Fruit fly (Drosophila melanogaster) whole organism, prepupa: ENCODE data around the gene CG2003.

Experiments used
- Blimp-1 ChIP-seq: fragments of 200-800 bp; sonication (Bioruptor generic); optimal IDR thresholded peaks from 3 replicates; lab custom pipeline; 2017; ENCODE audit warnings: missing biosample characterization, missing genetic modification characterization, mild to moderate bottlenecking, moderate library complexity, missing genetic modification reagents
- CG10631 ChIP-seq: fragments of 200-800 bp; sonication (Bioruptor generic); optimal IDR thresholded peaks from 2 replicates; lab custom pipeline; 2016; ENCODE audit warnings: missing biosample characterization, missing genetic modification characterization
- CG10669 ChIP-seq: fragments of 200-800 bp; sonication (Bioruptor generic); optimal IDR thresholded peaks from 3 replicates; lab custom pipeline; 2018; ENCODE audit warnings: missing biosample characterization, mild to moderate bottlenecking, missing genetic modification characterization, moderate library complexity
- CG11294 ChIP-seq: fragments of 200-800 bp; sonication (Bioruptor generic); IDR thresholded peaks from 2 replicates; pipeline ENCODE4 v1.3.6; 2022; ENCODE audit warnings: missing biosample characterization, missing genetic modification characterization
- CG11762 ChIP-seq: fragments of 200-800 bp; sonication (Bioruptor generic); optimal IDR thresholded peaks from 3 replicates; lab custom pipeline; 2016; ENCODE audit warnings: missing biosample characterization, missing genetic modification characterization; ENCODE audit not compliant: insufficient read depth
- CG11902 ChIP-seq: fragments of 200-800 bp; sonication (Bioruptor generic); optimal IDR thresholded peaks from 3 replicates; lab custom pipeline; 2016; ENCODE audit warnings: missing biosample characterization, missing genetic modification characterization
- CG15336 ChIP-seq: fragments of 200-800 bp; sonication (Bioruptor generic); IDR thresholded peaks from 2 replicates; pipeline ENCODE4 v1.3.6; 2022; ENCODE audit warnings: missing biosample characterization, missing genetic modification characterization
- CG1621 ChIP-seq: fragments of 200-800 bp; sonication (Bioruptor generic); optimal IDR thresholded peaks from 3 replicates; lab custom pipeline; 2018; ENCODE audit warnings: missing biosample characterization, mild to moderate bottlenecking, missing genetic modification characterization
- CG16779 ChIP-seq: fragments of 200-800 bp; sonication (Bioruptor generic); optimal IDR thresholded peaks from 3 replicates; lab custom pipeline; 2017; ENCODE audit warnings: missing biosample characterization, mild to moderate bottlenecking, missing genetic modification characterization
- CG3032 ChIP-seq: fragments of 200-800 bp; optimal IDR thresholded peaks from 2 replicates; lab custom pipeline; 2019; ENCODE audit warnings: missing biosample characterization, mild to moderate bottlenecking, missing genetic modification characterization, moderate library complexity
- CG31627 ChIP-seq: fragments of 200-800 bp; sonication (Bioruptor generic); optimal IDR thresholded peaks from 3 replicates; lab custom pipeline; 2016; ENCODE audit warnings: missing biosample characterization, missing genetic modification characterization
- CG32006 ChIP-seq: fragments of 200-800 bp; sonication (Bioruptor generic); optimal IDR thresholded peaks from 3 replicates; lab custom pipeline; 2017; ENCODE audit warnings: missing biosample characterization, mild to moderate bottlenecking, missing genetic modification characterization
- CG34406 ChIP-seq: fragments of 200-800 bp; sonication (Bioruptor generic); optimal IDR thresholded peaks from 3 replicates; lab custom pipeline; 2016; ENCODE audit warnings: missing biosample characterization, missing genetic modification characterization
- CG3919 ChIP-seq: fragments of 200-800 bp; sonication (Bioruptor generic); optimal IDR thresholded peaks from 3 replicates; lab custom pipeline; 2016; ENCODE audit warnings: missing biosample characterization, missing genetic modification characterization
- CG4318 ChIP-seq: fragments of 200-800 bp; sonication (Bioruptor generic); optimal IDR thresholded peaks from 3 replicates; lab custom pipeline; 2017; ENCODE audit warnings: missing biosample characterization, mild to moderate bottlenecking, missing genetic modification characterization
- CG6163 ChIP-seq: fragments of 200-800 bp; sonication (Bioruptor generic); IDR thresholded peaks from 3 replicates; pipeline ENCODE4 v1.3.6; 2022; ENCODE audit warnings: missing biosample characterization, missing genetic modification characterization
- CG6276 ChIP-seq: fragments of 200-800 bp; sonication (Bioruptor generic); optimal IDR thresholded peaks from 2 replicates; lab custom pipeline; 2017; ENCODE audit warnings: missing biosample characterization, mild to moderate bottlenecking, missing genetic modification characterization
- CG6792 ChIP-seq: fragments of 200-800 bp; sonication (Bioruptor generic); optimal IDR thresholded peaks from 3 replicates; lab custom pipeline; 2016; ENCODE audit warnings: missing biosample characterization, missing genetic modification characterization
- CG6808 ChIP-seq: fragments of 200-800 bp; sonication (Bioruptor generic); optimal IDR thresholded peaks from 3 replicates; lab custom pipeline; 2017; ENCODE audit warnings: missing biosample characterization, missing genetic modification characterization, mild to moderate bottlenecking, moderate library complexity, missing genetic modification reagents
- CG8119 ChIP-seq: fragments of 200-800 bp; sonication (Bioruptor generic); IDR thresholded peaks from 3 replicates; pipeline ENCODE4 v1.3.6; 2022; ENCODE audit warnings: missing biosample characterization, missing genetic modification characterization
- CG8319 ChIP-seq: fragments of 200-800 bp; sonication (Bioruptor generic); optimal IDR thresholded peaks from 3 replicates; lab custom pipeline; 2016; ENCODE audit warnings: missing biosample characterization, missing genetic modification characterization
- CG8632 ChIP-seq: fragments of 200-800 bp; sonication (Bioruptor generic); optimal IDR thresholded peaks from 3 replicates; lab custom pipeline; 2016; ENCODE audit warnings: missing biosample characterization, missing genetic modification characterization
- Eip75B ChIP-seq: fragments of 200-800 bp; sonication (Bioruptor generic); optimal IDR thresholded peaks from 3 replicates; lab custom pipeline; 2016; ENCODE audit warnings: missing biosample characterization, missing genetic modification characterization
- Eip78C ChIP-seq: fragments of 200-800 bp; sonication (Bioruptor generic); peaks from one replicate; lab custom pipeline; 2016; ENCODE audit warnings: missing biosample characterization, missing genetic modification characterization
- Eip93F ChIP-seq: fragments of 200-800 bp; sonication (Bioruptor generic); optimal IDR thresholded peaks from 2 replicates; lab custom pipeline; 2016; ENCODE audit warnings: missing biosample characterization, mild to moderate bottlenecking, missing genetic modification characterization
- Ets21C ChIP-seq: fragments of 200-800 bp; sonication (Bioruptor generic); optimal IDR thresholded peaks from 3 replicates; lab custom pipeline; 2016; ENCODE audit warnings: missing biosample characterization, missing genetic modification characterization
- Ets96B ChIP-seq: fragments of 200-800 bp; optimal IDR thresholded peaks from 2 replicates; lab custom pipeline; 2019; ENCODE audit warnings: missing biosample characterization, mild to moderate bottlenecking, missing genetic modification characterization, moderate library complexity
- Gug ChIP-seq: fragments of 200-800 bp; sonication (Bioruptor generic); IDR thresholded peaks from 2 replicates; pipeline ENCODE4 v1.3.6; 2022; ENCODE audit warnings: missing biosample characterization, missing genetic modification characterization
- Hr38 ChIP-seq: sonication (Bioruptor generic); optimal IDR thresholded peaks from 2 replicates; lab custom pipeline; 2016; ENCODE audit warnings: missing biosample characterization, missing genetic modification characterization
- Hr39 ChIP-seq: fragments of 200-800 bp; sonication (Bioruptor generic); optimal IDR thresholded peaks from 2 replicates; lab custom pipeline; 2016; ENCODE audit warnings: missing biosample characterization, missing genetic modification characterization
- Hr4 ChIP-seq: fragments of 200-800 bp; sonication (Bioruptor generic); optimal IDR thresholded peaks from 3 replicates; lab custom pipeline; 2016; ENCODE audit warnings: missing biosample characterization, missing genetic modification characterization
- Lpt ChIP-seq: fragments of 200-800 bp; sonication (Bioruptor generic); optimal IDR thresholded peaks from 3 replicates; lab custom pipeline; 2016; ENCODE audit warnings: missing biosample characterization, missing genetic modification characterization
- Met ChIP-seq: fragments of 200-800 bp; sonication (Bioruptor generic); optimal IDR thresholded peaks from 3 replicates; lab custom pipeline; 2016; ENCODE audit warnings: missing biosample characterization, missing genetic modification characterization
- OdsH ChIP-seq: fragments of 200-800 bp; sonication (Bioruptor generic); optimal IDR thresholded peaks from 3 replicates; lab custom pipeline; 2016; ENCODE audit warnings: missing biosample characterization, missing genetic modification characterization
- Smox ChIP-seq: fragments of 200-800 bp; sonication (Bioruptor generic); optimal IDR thresholded peaks from 3 replicates; lab custom pipeline; 2016; ENCODE audit warnings: missing biosample characterization, missing genetic modification characterization
- Sox102F ChIP-seq: fragments of 200-800 bp; sonication (Bioruptor generic); optimal IDR thresholded peaks from 2 replicates; lab custom pipeline; 2016; ENCODE audit warnings: missing biosample characterization, mild to moderate bottlenecking, missing genetic modification characterization
- Sox14 ChIP-seq: fragments of 200-800 bp; sonication (Bioruptor generic); optimal IDR thresholded peaks from 3 replicates; lab custom pipeline; 2016; ENCODE audit warnings: missing biosample characterization, missing genetic modification characterization
- Sox15 ChIP-seq: fragments of 200-800 bp; sonication (Bioruptor generic); optimal IDR thresholded peaks from 3 replicates; lab custom pipeline; 2016; ENCODE audit warnings: missing biosample characterization, missing genetic modification characterization
- achi ChIP-seq: fragments of 200-800 bp; sonication (Bioruptor generic); optimal IDR thresholded peaks from 3 replicates; lab custom pipeline; 2016; ENCODE audit warnings: missing biosample characterization, missing genetic modification characterization
- acj6 ChIP-seq: fragments of 200-800 bp; sonication (Bioruptor generic); optimal IDR thresholded peaks from 3 replicates; lab custom pipeline; 2016; ENCODE audit warnings: missing biosample characterization, missing genetic modification characterization
- cyc ChIP-seq: fragments of 200-800 bp; sonication (Bioruptor generic); optimal IDR thresholded peaks from 3 replicates; lab custom pipeline; 2016; ENCODE audit warnings: missing biosample characterization, missing genetic modification characterization
- dac ChIP-seq: fragments of 200-800 bp; sonication (Bioruptor generic); optimal IDR thresholded peaks from 2 replicates; lab custom pipeline; 2017; ENCODE audit warnings: missing biosample characterization, mild to moderate bottlenecking, missing genetic modification characterization
- dsx ChIP-seq: fragments of 200-800 bp; optimal IDR thresholded peaks from 3 replicates; lab custom pipeline; 2019; ENCODE audit warnings: missing biosample characterization, mild to moderate bottlenecking, missing genetic modification characterization, moderate library complexity; ENCODE audit not compliant: poor library complexity, severe bottlenecking
- esn ChIP-seq: fragments of 200-800 bp; sonication (Bioruptor generic); optimal IDR thresholded peaks from 2 replicates; lab custom pipeline; 2016; ENCODE audit warnings: missing biosample characterization, mild to moderate bottlenecking, missing genetic modification characterization, moderate library complexity
- fd85E ChIP-seq: fragments of 200-800 bp; sonication (Bioruptor generic); optimal IDR thresholded peaks from 3 replicates; lab custom pipeline; 2016; ENCODE audit warnings: missing biosample characterization, missing genetic modification characterization
- lz ChIP-seq: fragments of 200-800 bp; sonication (Bioruptor generic); optimal IDR thresholded peaks from 3 replicates; lab custom pipeline; 2016; ENCODE audit warnings: missing biosample characterization, missing genetic modification characterization
- net ChIP-seq: fragments of 200-800 bp; sonication (Bioruptor generic); optimal IDR thresholded peaks from 3 replicates; lab custom pipeline; 2016; ENCODE audit warnings: missing biosample characterization, missing genetic modification characterization
- salr ChIP-seq, 2 experiments: fragments of 200-800 bp; sonication (Bioruptor generic); optimal IDR thresholded peaks; 3 replicates each; lab custom pipeline; 2016 to 2018; ENCODE audit warnings: missing biosample characterization in 2 of 2, missing genetic modification characterization in 2 of 2, mild to moderate bottlenecking in 1 of 2
- spab ChIP-seq: fragments of 200-800 bp; sonication (Bioruptor generic); optimal IDR thresholded peaks from 2 replicates; lab custom pipeline; 2017; ENCODE audit warnings: missing biosample characterization, mild to moderate bottlenecking, missing genetic modification characterization, missing genetic modification reagents
- ss ChIP-seq, 2 experiments: fragments of 200-800 bp; sonication (Bioruptor generic); optimal IDR thresholded peaks; 2 replicates in 1 of 2; 3 replicates in 1 of 2; lab custom pipeline; 2017 to 2018; ENCODE audit warnings: mild to moderate bottlenecking in 2 of 2, missing biosample characterization in 2 of 2, missing genetic modification characterization in 2 of 2, moderate library complexity in 1 of 2
- svp ChIP-seq: fragments of 200-800 bp; sonication (Bioruptor generic); peaks from one replicate; lab custom pipeline; 2016; ENCODE audit warnings: missing biosample characterization, missing genetic modification characterization
- topi ChIP-seq: fragments of 200-800 bp; sonication (Bioruptor generic); optimal IDR thresholded peaks from 3 replicates; lab custom pipeline; 2016; ENCODE audit warnings: missing biosample characterization, missing genetic modification characterization
- vri ChIP-seq: fragments of 200-800 bp; sonication (Bioruptor generic); optimal IDR thresholded peaks from 3 replicates; lab custom pipeline; 2016; ENCODE audit warnings: missing biosample characterization, mild to moderate bottlenecking, missing genetic modification characterization

Gene CG2003

dm6 chr3R:31978418-31978817 lies 497 bp downstream of the CG2003 start:
- TF ChIP-seq Ets96B: no peak
- TF ChIP-seq CG15336: no peak
- no peak for TF ChIP-seq Sox15 (GFP tag; lab: Kevin White, UChicago)
- no peak for TF ChIP-seq CG8119
- TF ChIP-seq dac (GFP tag; lab: Kevin White, UChicago): no peak
- TF ChIP-seq Ets21C (GFP tag; lab: Kevin White, UChicago): peak; percentile 43
- no peak for TF ChIP-seq CG32006 (GFP tag; lab: Kevin White, UChicago)
- peak; percentile 50 for TF ChIP-seq esn (GFP tag; lab: Kevin White, UChicago)
- TF ChIP-seq Gug: no peak
- peak; percentile 12 for TF ChIP-seq cyc (GFP tag; lab: Kevin White, UChicago)
- TF ChIP-seq fd85E (GFP tag; lab: Kevin White, UChicago): no peak
- TF ChIP-seq Met (GFP tag; lab: Kevin White, UChicago): peak; percentile 19
- TF ChIP-seq Sox14 (GFP tag; lab: Kevin White, UChicago): peak; percentile 26
- no peak for TF ChIP-seq CG11294 (GFP tag; lab: Robert Waterston, UW)
- no peak for TF ChIP-seq ss (GFP tag; optimal IDR thresholded peaks at IDR 0.05; lab: Kevin White, UChicago)
- no peak for TF ChIP-seq CG8319
- no peak for TF ChIP-seq OdsH
- TF ChIP-seq CG8632 (GFP tag; lab: Kevin White, UChicago): peak; percentile 18
- no peak for TF ChIP-seq Eip93F
- TF ChIP-seq Sox102F (GFP tag; lab: Kevin White, UChicago): peak; percentile 32
- TF ChIP-seq Lpt (GFP tag; lab: Kevin White, UChicago): no peak
- TF ChIP-seq spab: no peak
- peak; percentile 38 for TF ChIP-seq topi (GFP tag; lab: Kevin White, UChicago)
- TF ChIP-seq CG3032 (tag; lab: Kevin White, UChicago): no peak
- TF ChIP-seq acj6 (GFP tag; lab: Kevin White, UChicago): no peak
- TF ChIP-seq CG11902 (GFP tag; lab: Kevin White, UChicago): no peak
- peak; percentile 75 for TF ChIP-seq svp (GFP tag; lab: Kevin White, UChicago)
- TF ChIP-seq CG10631 (GFP tag; lab: Kevin White, UChicago): peak; percentile 33
- TF ChIP-seq CG1621 (tag; lab: Kevin White, UChicago): no peak
- TF ChIP-seq Hr39: peak; percentile 48
- no peak for TF ChIP-seq net
- peak; percentile 44 for TF ChIP-seq Smox (GFP tag; lab: Kevin White, UChicago)
- TF ChIP-seq CG6276 (GFP tag; lab: Kevin White, UChicago): no peak
- no peak for TF ChIP-seq CG16779 (tag; lab: Kevin White, UChicago)
- TF ChIP-seq Hr4 (GFP tag; lab: Kevin White, UChicago): no peak
- no peak for TF ChIP-seq CG6163 (GFP tag; lab: Robert Waterston, UW)
- peak; percentile 70 for TF ChIP-seq Eip78C (GFP tag; lab: Kevin White, UChicago)
- TF ChIP-seq CG4318: no peak
- no peak for TF ChIP-seq CG11762 (GFP tag; lab: Kevin White, UChicago)
- no peak for TF ChIP-seq CG3919 (GFP tag; lab: Kevin White, UChicago)
- TF ChIP-seq CG31627 (GFP tag; lab: Kevin White, UChicago): peak; percentile 49
- no peak for TF ChIP-seq CG10669
- no peak for TF ChIP-seq Eip75B (GFP tag; lab: Kevin White, UChicago)
- peak; percentile 88 for TF ChIP-seq Blimp-1 (GFP tag; lab: Kevin White, UChicago)
- peak; percentile 48 for TF ChIP-seq lz
- no peak for TF ChIP-seq dsx (GFP tag; lab: Kevin White, UChicago)
- TF ChIP-seq CG6808 (GFP tag; lab: Kevin White, UChicago): no peak
- no peak for TF ChIP-seq Hr38 (GFP tag; lab: Kevin White, UChicago)
- TF ChIP-seq achi (GFP tag; lab: Kevin White, UChicago): no peak
- no peak for TF ChIP-seq salr (GFP tag; optimal IDR thresholded peaks at IDR 0.05; lab: Kevin White, UChicago)
- TF ChIP-seq vri (GFP tag; lab: Kevin White, UChicago): no peak
- no peak for TF ChIP-seq CG34406
- no peak for TF ChIP-seq CG6792
